Worm (Caenorhabditis elegans) whole organism, young adult: ENCODE data around the gene ttr-33.

Source experiments
- B0019.2 ChIP-seq: fragments of 200-800 bp; sonication (Bioruptor generic); conservative IDR thresholded peaks from 2 replicates; pipeline ENCODE4 v1.3.6; 2022; ENCODE audit warnings: missing genetic modification reagents, missing genetic modification characterization, missing compliant biosample characterization
- B0261.1 ChIP-seq: sonication (generic microtip); optimal IDR thresholded peaks from 2 replicates; lab custom pipeline; 2016; ENCODE audit warnings: mild to moderate bottlenecking, missing genetic modification characterization, moderate library complexity, missing compliant biosample characterization
- B0336.3 ChIP-seq: fragments of 200-800 bp; sonication (Bioruptor generic); IDR thresholded peaks from 2 replicates; pipeline ENCODE4 v1.3.6; 2022; ENCODE audit warnings: missing genetic modification characterization, missing compliant biosample characterization
- C17E4.6 ChIP-seq: fragments of 200-800 bp; sonication (Bioruptor generic); IDR thresholded peaks from 2 replicates; pipeline ENCODE4 v1.3.6; 2022; ENCODE audit warnings: missing genetic modification reagents, missing genetic modification characterization, missing compliant biosample characterization
- F10E7.11 ChIP-seq: sonication (generic microtip); optimal IDR thresholded peaks from 2 replicates; lab custom pipeline; 2017; ENCODE audit warnings: mild to moderate bottlenecking, missing genetic modification characterization, moderate library complexity, missing compliant biosample characterization
- F33H1.4 ChIP-seq: fragments of 200-800 bp; sonication (Bioruptor generic); IDR thresholded peaks from 2 replicates; pipeline ENCODE4 v1.3.6; 2022; ENCODE audit warnings: missing genetic modification reagents, missing genetic modification characterization, missing compliant biosample characterization
- F39B2.1 ChIP-seq: fragments of 200-800 bp; sonication (Bioruptor generic); IDR thresholded peaks from 2 replicates; pipeline ENCODE4 v1.3.6; 2022; ENCODE audit warnings: missing genetic modification reagents, missing genetic modification characterization, missing compliant biosample characterization
- F49E8.2 ChIP-seq: sonication (generic microtip); optimal IDR thresholded peaks from 3 replicates; lab custom pipeline; 2017; ENCODE audit warnings: missing genetic modification characterization, mild to moderate bottlenecking, missing compliant biosample characterization, antibody characterized with exemption, moderate library complexity; ENCODE audit not compliant: insufficient read depth
- F52B5.7 ChIP-seq: sonication (generic microtip); optimal IDR thresholded peaks from 2 replicates; lab custom pipeline; 2016; ENCODE audit warnings: mild to moderate bottlenecking, missing genetic modification characterization, missing compliant biosample characterization
- T26A5.8 ChIP-seq: sonication (generic microtip); optimal IDR thresholded peaks from 2 replicates; lab custom pipeline; 2016; ENCODE audit warnings: missing genetic modification characterization, missing compliant biosample characterization
- Y53G8AR.9 ChIP-seq: fragments of 200-800 bp; sonication (Bioruptor generic); conservative IDR thresholded peaks from 2 replicates; pipeline ENCODE4 v1.3.6; 2022; ENCODE audit warnings: missing genetic modification reagents, missing genetic modification characterization, missing compliant biosample characterization
- akir-1 ChIP-seq: fragments of 200-800 bp; sonication (Bioruptor generic); optimal IDR thresholded peaks from 2 replicates; lab custom pipeline; 2018; ENCODE audit warnings: mild to moderate bottlenecking, missing genetic modification characterization, moderate library complexity, missing compliant biosample characterization
- atf-7 ChIP-seq: sonication (generic microtip); optimal IDR thresholded peaks from 2 replicates; lab custom pipeline; 2017; ENCODE audit warnings: mild to moderate bottlenecking, missing genetic modification characterization, missing compliant biosample characterization
- athp-1 ChIP-seq: sonication (generic microtip); optimal IDR thresholded peaks from 2 replicates; lab custom pipeline; 2017; ENCODE audit warnings: mild to moderate bottlenecking, missing genetic modification characterization, missing compliant biosample characterization
- attf-5 ChIP-seq: fragments of 200-800 bp; sonication (Bioruptor generic); optimal IDR thresholded peaks from 2 replicates; lab custom pipeline; 2018; ENCODE audit warnings: mild to moderate bottlenecking, missing genetic modification characterization, missing compliant biosample characterization
- attf-6 ChIP-seq: fragments of 200-800 bp; sonication (Bioruptor generic); IDR thresholded peaks from 2 replicates; pipeline ENCODE4 v1.3.6; 2022; ENCODE audit warnings: missing genetic modification reagents, missing genetic modification characterization, missing compliant biosample characterization
- bed-1 ChIP-seq: fragments of 200-800 bp; sonication (Bioruptor generic); IDR thresholded peaks from 2 replicates; pipeline ENCODE4 v1.3.6; 2022; ENCODE audit warnings: missing genetic modification reagents, missing genetic modification characterization, missing compliant biosample characterization
- bed-2 ChIP-seq: fragments of 200-800 bp; sonication (Bioruptor generic); IDR thresholded peaks from 2 replicates; pipeline ENCODE4 v1.3.6; 2022; ENCODE audit warnings: missing genetic modification reagents, missing genetic modification characterization, missing compliant biosample characterization
- cebp-2 ChIP-seq: fragments of 200-800 bp; sonication (Bioruptor generic); IDR thresholded peaks from 2 replicates; pipeline ENCODE4 v1.3.6; 2022; ENCODE audit warnings: missing genetic modification characterization, missing compliant biosample characterization
- ceh-27 ChIP-seq: fragments of 200-800 bp; sonication (Bioruptor generic); optimal IDR thresholded peaks from 2 replicates; lab custom pipeline; 2018; ENCODE audit warnings: mild to moderate bottlenecking, missing genetic modification characterization, moderate library complexity, missing compliant biosample characterization
- ceh-40 ChIP-seq: fragments of 200-800 bp; sonication (Bioruptor generic); IDR thresholded peaks from 2 replicates; pipeline ENCODE4 v1.3.6; 2022; ENCODE audit warnings: missing genetic modification characterization, missing compliant biosample characterization
- dox-1 ChIP-seq: fragments of 200-800 bp; sonication (Bioruptor generic); IDR thresholded peaks from 2 replicates; pipeline ENCODE4 v1.3.6; 2022; ENCODE audit warnings: missing genetic modification reagents, missing genetic modification characterization, missing compliant biosample characterization
- egl-18 ChIP-seq: fragments of 200-800 bp; sonication (Bioruptor generic); IDR thresholded peaks from 2 replicates; pipeline ENCODE4 v1.3.6; 2022; ENCODE audit warnings: missing genetic modification reagents, missing genetic modification characterization, missing compliant biosample characterization
- egl-44 ChIP-seq: fragments of 200-800 bp; sonication (Bioruptor generic); IDR thresholded peaks from 2 replicates; pipeline ENCODE4 v1.3.6; 2022; ENCODE audit warnings: missing genetic modification reagents, missing genetic modification characterization, missing compliant biosample characterization
- ekl-4 ChIP-seq: fragments of 200-800 bp; sonication (Bioruptor generic); IDR thresholded peaks from 2 replicates; pipeline ENCODE4 v1.3.6; 2022; ENCODE audit warnings: missing genetic modification reagents, missing genetic modification characterization, missing compliant biosample characterization
- hmg-20 ChIP-seq: fragments of 200-800 bp; sonication (Bioruptor generic); IDR thresholded peaks from 2 replicates; pipeline ENCODE4 v1.3.6; 2022; ENCODE audit warnings: missing genetic modification reagents, missing genetic modification characterization, missing compliant biosample characterization
- hrde-1 ChIP-seq: sonication (generic microtip); optimal IDR thresholded peaks from 2 replicates; lab custom pipeline; 2016; ENCODE audit warnings: missing genetic modification characterization, mild to moderate bottlenecking, missing compliant biosample characterization, moderate library complexity, missing genotype, missing genetic modification reagents, borderline replicate concordance
- let-607 ChIP-seq, 2 experiments: fragments of 200-800 bp in 1 of 2; sonication (Bioruptor generic) in 1 of 2; sonication (generic microtip) in 1 of 2; optimal IDR thresholded peaks; 2 replicates each; lab custom pipeline; 2016 to 2018; ENCODE audit warnings: mild to moderate bottlenecking in 2 of 2, missing compliant biosample characterization in 2 of 2, missing genetic modification characterization in 2 of 2, moderate library complexity in 2 of 2, missing genotype in 1 of 2
- lin-35 ChIP-seq, 3 experiments: fragments of 150-350 bp in 2 of 3; sonication (generic microtip) in 1 of 3; optimal IDR thresholded peaks; 2 replicates each; lab custom pipeline; 2014 to 2018; ENCODE audit warnings: missing biosample characterization in 3 of 3, missing genetic modification characterization in 3 of 3, missing genetic modification reagents in 3 of 3
- lin-40 ChIP-seq: sonication (generic microtip); optimal IDR thresholded peaks from 2 replicates; lab custom pipeline; 2016; ENCODE audit warnings: missing genetic modification characterization, mild to moderate bottlenecking, missing compliant biosample characterization, missing genotype, missing genetic modification reagents
- lin-54 ChIP-seq: fragments of 200-800 bp; sonication (Bioruptor generic); optimal IDR thresholded peaks from 2 replicates; lab custom pipeline; 2018; ENCODE audit warnings: mild to moderate bottlenecking, missing genetic modification characterization, missing compliant biosample characterization
- lir-1 ChIP-seq: fragments of 200-800 bp; sonication (Bioruptor generic); conservative IDR thresholded peaks from 2 replicates; pipeline ENCODE4 v1.3.6; 2022; ENCODE audit warnings: missing genetic modification reagents, missing genetic modification characterization, missing compliant biosample characterization
- mel-28 ChIP-seq: sonication (generic microtip); optimal IDR thresholded peaks from 2 replicates; lab custom pipeline; 2016; ENCODE audit warnings: borderline replicate concordance, mild to moderate bottlenecking, missing genetic modification characterization, missing compliant biosample characterization
- nfya-1 ChIP-seq: sonication (generic microtip); optimal IDR thresholded peaks from 2 replicates; lab custom pipeline; 2017; ENCODE audit warnings: antibody characterized with exemption, missing compliant biosample characterization, missing genetic modification characterization, borderline replicate concordance; ENCODE audit not compliant: insufficient read depth
- nhr-27 ChIP-seq: fragments of 200-800 bp; sonication (Bioruptor generic); optimal IDR thresholded peaks from 2 replicates; lab custom pipeline; 2018; ENCODE audit warnings: mild to moderate bottlenecking, missing genetic modification characterization, moderate library complexity, missing compliant biosample characterization
- pbrm-1 ChIP-seq: fragments of 200-800 bp; sonication (Bioruptor generic); IDR thresholded peaks from 2 replicates; pipeline ENCODE4 v1.3.6; 2022; ENCODE audit warnings: missing genetic modification reagents, missing genetic modification characterization, missing compliant biosample characterization
- rpc-1 ChIP-seq, 2 experiments: fragments of 150-350 bp in 1 of 2; sonication (generic microtip) in 1 of 2; optimal IDR thresholded peaks; 2 replicates each; lab custom pipeline; 2014 to 2018; ENCODE audit warnings: missing biosample characterization in 1 of 2, missing genetic modification characterization in 1 of 2, missing genetic modification reagents in 1 of 2, missing genotype in 1 of 2
- sea-2 ChIP-seq: fragments of 200-800 bp; sonication (Bioruptor generic); IDR thresholded peaks from 2 replicates; pipeline ENCODE4 v1.3.6; 2022; ENCODE audit warnings: missing genetic modification characterization, missing compliant biosample characterization
- snpc-1.1 ChIP-seq: sonication (generic microtip); optimal IDR thresholded peaks from 2 replicates; lab custom pipeline; 2017; ENCODE audit warnings: missing genetic modification characterization, mild to moderate bottlenecking, missing compliant biosample characterization, antibody characterized with exemption, moderate library complexity, missing genotype, missing genetic modification reagents; ENCODE audit not compliant: insufficient read depth
- tbp1 ChIP-seq: fragments of 200-800 bp; sonication (Bioruptor generic); optimal IDR thresholded peaks from 2 replicates; lab custom pipeline; 2018; ENCODE audit warnings: mild to moderate bottlenecking, missing genetic modification characterization, missing compliant biosample characterization
- unc-62 ChIP-seq: fragments of 150-350 bp; optimal IDR thresholded peaks from 2 replicates; lab custom pipeline; 2014; ENCODE audit warnings: missing biosample characterization, missing genetic modification reagents, missing genetic modification characterization
- zfh-2 ChIP-seq: fragments of 200-800 bp; sonication (Bioruptor generic); conservative IDR thresholded peaks from 2 replicates; pipeline ENCODE4 v1.3.6; 2022; ENCODE audit warnings: missing genetic modification reagents, missing genetic modification characterization, missing compliant biosample characterization
- ztf-26 ChIP-seq: sonication (generic microtip); optimal IDR thresholded peaks from 2 replicates; lab custom pipeline; 2017; ENCODE audit warnings: missing genetic modification characterization, missing compliant biosample characterization
- ztf-6 ChIP-seq: fragments of 200-800 bp; sonication (Bioruptor generic); IDR thresholded peaks from 2 replicates; pipeline ENCODE4 v1.3.6; 2022; ENCODE audit warnings: missing genetic modification reagents, missing genetic modification characterization, missing compliant biosample characterization

ttr-33 gene

ce11 chrV:7819585-7819984, 18.1 kb downstream of the ttr-33 start (continued):
- no peak for TF ChIP-seq ceh-27 (GFP tag; lab: Kevin White, UChicago)
- no peak for TF ChIP-seq nfya-1 (tag; lab: Kevin White, UChicago)
- no peak for TF ChIP-seq tbp1 (GFP tag; lab: Kevin White, UChicago)
- no peak for TF ChIP-seq egl-44 (GFP tag; lab: Robert Waterston, UW)
- TF ChIP-seq, all 124 proteins: peak for 0

ce11 chrV:7816486-7816885, 21.2 kb downstream of the ttr-33 start:
- TF ChIP-seq ekl-4 (GFP tag; lab: Robert Waterston, UW), result no peak
- TF ChIP-seq egl-44 (GFP tag; lab: Robert Waterston, UW), result no peak
- TF ChIP-seq nhr-27, result no peak
- TF ChIP-seq bed-1 (GFP tag; lab: Robert Waterston, UW), result no peak
- TF ChIP-seq snpc-1.1 (tag; lab: Kevin White, UChicago), result no peak
- no peak for TF ChIP-seq let-607 (tag; optimal IDR thresholded peaks at IDR 0.05; lab: Kevin White, UChicago)
- no peak for TF ChIP-seq dox-1 (GFP tag; lab: Robert Waterston, UW)

ce11 chrV:7814601-7815000, 23.1 kb downstream of the ttr-33 start, which contains the start of gene ZK742.6:
ZK742.6 (minus strand) TSS chrV:7814942.
- TF ChIP-seq rpc-1 (optimal IDR thresholded peaks at IDR 0.05; lab: Kevin White, UChicago), result no peak
- TF ChIP-seq rpc-1 (tag; optimal IDR thresholded peaks at IDR 0.05; lab: Kevin White, UChicago), result no peak
- TF ChIP-seq egl-18, result no peak
- TF ChIP-seq attf-6 (GFP tag; lab: Robert Waterston, UW), result peak; percentile 41; the same call in 1 of the 2 replicates
- TF ChIP-seq F49E8.2 (tag; lab: Kevin White, UChicago), result no peak
- no peak for TF ChIP-seq ceh-27 (GFP tag; lab: Kevin White, UChicago)
- TF ChIP-seq B0336.3 (GFP tag; lab: Robert Waterston, UW), result peak; percentile 57
- no peak for TF ChIP-seq B0019.2 (GFP tag; lab: Robert Waterston, UW)
- TF ChIP-seq F33H1.4 (GFP tag; lab: Robert Waterston, UW), result no peak
- no peak for TF ChIP-seq atf-7
- TF ChIP-seq zfh-2 (GFP tag; lab: Robert Waterston, UW), result no peak
- TF ChIP-seq ztf-26 (tag; lab: Kevin White, UChicago), result no peak
- TF ChIP-seq mel-28 (tag; lab: Kevin White, UChicago), result no peak
- peak; percentile 8 for TF ChIP-seq athp-1 (tag; lab: Kevin White, UChicago)
- no peak for TF ChIP-seq C17E4.6
- TF ChIP-seq ekl-4 (GFP tag; lab: Robert Waterston, UW), result peak; percentile 66
- TF ChIP-seq lin-54 (GFP tag; lab: Kevin White, UChicago), result peak; percentile 34
- 0 out of 2 replicates have a peak, but pooled peaks have one; percentile 52 for TF ChIP-seq pbrm-1 (GFP tag; lab: Robert Waterston, UW)
- no peak for TF ChIP-seq cebp-2 (GFP tag; lab: Robert Waterston, UW)
- no peak for TF ChIP-seq lir-1 (GFP tag; lab: Robert Waterston, UW)
- no peak for TF ChIP-seq B0261.1 (tag; lab: Kevin White, UChicago)
- no peak for TF ChIP-seq attf-5 (GFP tag; lab: Kevin White, UChicago)
- no peak for TF ChIP-seq egl-44 (GFP tag; lab: Robert Waterston, UW)
- no peak for TF ChIP-seq lin-35 (GFP tag; optimal IDR thresholded peaks at IDR 0.05; lab: Kevin White, UChicago)
- no peak for TF ChIP-seq ztf-6 (GFP tag; lab: Robert Waterston, UW)
- TF ChIP-seq F10E7.11, result no peak
- no peak for TF ChIP-seq F52B5.7
- TF ChIP-seq sea-2 (GFP tag; lab: Robert Waterston, UW), result no peak
- no peak for TF ChIP-seq unc-62 (GFP tag; lab: Kevin White, UChicago)
- no peak for TF ChIP-seq T26A5.8 (tag; lab: Kevin White, UChicago)
- TF ChIP-seq bed-1 (GFP tag; lab: Robert Waterston, UW), result no peak
- TF ChIP-seq Y53G8AR.9 (GFP tag; lab: Robert Waterston, UW), result 0 out of 2 replicates have a peak, but pooled peaks have one; percentile 50
- TF ChIP-seq bed-2 (GFP tag; lab: Robert Waterston, UW), result no peak
- TF ChIP-seq F39B2.1 (GFP tag; lab: Robert Waterston, UW), result no peak
- TF ChIP-seq ceh-40 (GFP tag; lab: Robert Waterston, UW), result no peak
- no peak for TF ChIP-seq hmg-20 (GFP tag; lab: Robert Waterston, UW)
- TF ChIP-seq akir-1 (GFP tag; lab: Kevin White, UChicago), result no peak
- TF ChIP-seq lin-40 (tag; lab: Kevin White, UChicago), result no peak
- TF ChIP-seq hrde-1, result peak; percentile 53
